Fruit fly (Drosophila melanogaster) whole organism, pupa: ENCODE results near the gene mthl9.

Experiments
- CG10348 ChIP-seq: fragments of 200-800 bp; sonication (Bioruptor generic); IDR thresholded peaks from 2 replicates; pipeline ENCODE4 v1.3.6; 2022; ENCODE audit warnings: missing biosample characterization, missing genetic modification characterization
- CG12605 ChIP-seq: fragments of 200-800 bp; sonication (Bioruptor generic); IDR thresholded peaks from 2 replicates; pipeline ENCODE4 v1.3.6; 2022; ENCODE audit warnings: missing biosample characterization, missing genetic modification characterization
- CG13204 ChIP-seq: fragments of 200-800 bp; sonication (Bioruptor generic); optimal IDR thresholded peaks from 2 replicates; lab custom pipeline; 2018; ENCODE audit warnings: missing biosample characterization, mild to moderate bottlenecking, missing genetic modification characterization, moderate library complexity
- CG14655 ChIP-seq: fragments of 200-800 bp; sonication (Bioruptor generic); optimal IDR thresholded peaks from 3 replicates; lab custom pipeline; 2017; ENCODE audit warnings: mild to moderate bottlenecking, missing biosample characterization, missing genetic modification reagents, missing genetic modification characterization
- CG15710 ChIP-seq: fragments of 200-800 bp; sonication (Bioruptor generic); optimal IDR thresholded peaks from 2 replicates; lab custom pipeline; 2018; ENCODE audit warnings: missing biosample characterization, mild to moderate bottlenecking, missing genetic modification characterization, moderate library complexity
- CG17806 ChIP-seq: fragments of 200-800 bp; sonication (Bioruptor generic); optimal IDR thresholded peaks from 2 replicates; lab custom pipeline; 2018; ENCODE audit warnings: missing biosample characterization, mild to moderate bottlenecking, missing genetic modification characterization, moderate library complexity
- CG32121 ChIP-seq: fragments of 200-800 bp; sonication (Bioruptor generic); IDR thresholded peaks from 2 replicates; pipeline ENCODE4 v1.3.6; 2022; ENCODE audit warnings: missing biosample characterization, missing genetic modification characterization
- CG34367 ChIP-seq: fragments of 200-800 bp; sonication (Bioruptor generic); optimal IDR thresholded peaks from 2 replicates; lab custom pipeline; 2018; ENCODE audit warnings: missing biosample characterization, mild to moderate bottlenecking, missing genetic modification characterization
- CG4496 ChIP-seq: fragments of 200-800 bp; sonication (Bioruptor generic); IDR thresholded peaks from 3 replicates; pipeline ENCODE4 v1.3.6; 2022; ENCODE audit warnings: missing biosample characterization, missing genetic modification characterization
- CG8159 ChIP-seq: fragments of 200-800 bp; sonication (Bioruptor generic); optimal IDR thresholded peaks from 3 replicates; lab custom pipeline; 2018; ENCODE audit warnings: missing biosample characterization, mild to moderate bottlenecking, missing genetic modification characterization, moderate library complexity
- CG8301 ChIP-seq: fragments of 200-800 bp; sonication (Bioruptor generic); optimal IDR thresholded peaks from 2 replicates; lab custom pipeline; 2018; ENCODE audit warnings: missing biosample characterization, mild to moderate bottlenecking, missing genetic modification characterization
- CG9948 ChIP-seq: fragments of 200-800 bp; sonication (Bioruptor generic); optimal IDR thresholded peaks from 2 replicates; lab custom pipeline; 2018; ENCODE audit warnings: missing biosample characterization, mild to moderate bottlenecking, missing genetic modification characterization, moderate library complexity
- D1 ChIP-seq: fragments of 200-800 bp; sonication (Bioruptor generic); optimal IDR thresholded peaks from 2 replicates; lab custom pipeline; 2018; ENCODE audit warnings: missing biosample characterization, mild to moderate bottlenecking, missing genetic modification characterization, moderate library complexity
- EcR ChIP-seq: fragments of 200-800 bp; sonication (Bioruptor generic); optimal IDR thresholded peaks from 3 replicates; lab custom pipeline; 2019; ENCODE audit warnings: missing biosample characterization, missing genetic modification characterization, mild to moderate bottlenecking, moderate library complexity, missing genetic modification reagents
- Ets98B ChIP-seq: fragments of 200-800 bp; sonication (Bioruptor generic); IDR thresholded peaks from 2 replicates; pipeline ENCODE4 v1.3.6; 2022; ENCODE audit warnings: missing biosample characterization, missing genetic modification characterization
- Pif1A ChIP-seq: fragments of 200-800 bp; sonication (Bioruptor generic); optimal IDR thresholded peaks from 3 replicates; lab custom pipeline; 2016; ENCODE audit warnings: missing biosample characterization, missing genetic modification characterization
- Pif1B ChIP-seq: fragments of 200-800 bp; sonication (Bioruptor generic); optimal IDR thresholded peaks from 3 replicates; lab custom pipeline; 2016; ENCODE audit warnings: missing biosample characterization, missing genetic modification characterization
- Snoo ChIP-seq: fragments of 200-800 bp; sonication (Bioruptor generic); optimal IDR thresholded peaks from 3 replicates; lab custom pipeline; 2017; ENCODE audit warnings: missing biosample characterization, mild to moderate bottlenecking, missing genetic modification characterization, inconsistent platforms
- fd96Ca ChIP-seq: fragments of 200-800 bp; sonication (Bioruptor generic); IDR thresholded peaks from 3 replicates; pipeline ENCODE4 v1.3.6; 2022; ENCODE audit warnings: missing biosample characterization, missing genetic modification characterization
- gl ChIP-seq: fragments of 200-800 bp; sonication (Bioruptor generic); optimal IDR thresholded peaks from 2 replicates; lab custom pipeline; 2018; ENCODE audit warnings: missing biosample characterization, mild to moderate bottlenecking, missing genetic modification characterization
- rn ChIP-seq: fragments of 200-800 bp; sonication (Bioruptor generic); IDR thresholded peaks from 2 replicates; pipeline ENCODE4 v1.3.6; 2022; ENCODE audit warnings: missing biosample characterization, missing genetic modification characterization

mthl9 gene

dm6 chr3L:331842-332802 lies at the start of gene mthl9:
Gene mthl9, minus strand, starts transcription at chr3L:332309.
- TF ChIP-seq CG34367 (tag; lab: Kevin White, UChicago): no peak
- no peak for TF ChIP-seq CG17806
- peak; percentile 15; the same call in 1 of the 3 replicates for TF ChIP-seq CG4496 (GFP tag; lab: Robert Waterston, UW)
- peak; percentile 52; the same call in 1 of the 2 replicates for TF ChIP-seq Ets98B

dm6 chr3L:380886-381546 lies 48.9 kb upstream of the mthl9 start:
- TF ChIP-seq CG17806: no peak
- no peak for TF ChIP-seq Pif1B (GFP tag; lab: Kevin White, UChicago)
- no peak for TF ChIP-seq CG10348 (GFP tag; lab: Robert Waterston, UW)
- TF ChIP-seq CG4496 (GFP tag; lab: Robert Waterston, UW): no peak
- no peak for TF ChIP-seq CG8301 (tag; lab: Kevin White, UChicago)
- TF ChIP-seq D1 (tag; lab: Kevin White, UChicago): no peak
- no peak for TF ChIP-seq Pif1A (GFP tag; lab: Kevin White, UChicago)
- TF ChIP-seq Ets98B: no peak
- no peak for TF ChIP-seq CG15710 (tag; lab: Kevin White, UChicago)
- no peak for TF ChIP-seq gl (tag; lab: Kevin White, UChicago)
- TF ChIP-seq CG32121 (GFP tag; lab: Robert Waterston, UW): no peak
- no peak for TF ChIP-seq rn (GFP tag; lab: Robert Waterston, UW)
- TF ChIP-seq CG14655 (GFP tag; lab: Kevin White, UChicago): no peak
- no peak for TF ChIP-seq CG12605 (GFP tag; lab: Robert Waterston, UW)
- no peak for TF ChIP-seq Snoo (tag; lab: Kevin White, UChicago)
- TF ChIP-seq EcR (GFP tag; lab: Kevin White, UChicago): no peak
- TF ChIP-seq CG13204 (GFP tag; lab: Kevin White, UChicago): no peak
- no peak for TF ChIP-seq CG9948 (tag; lab: Kevin White, UChicago)
- TF ChIP-seq, all 21 proteins: peak for 0

dm6 chr3L:378906-379305 lies 46.8 kb upstream of the mthl9 start:
- TF ChIP-seq EcR (GFP tag; lab: Kevin White, UChicago) (no peak), gl (tag; lab: Kevin White, UChicago) (no peak), Pif1B (GFP tag; lab: Kevin White, UChicago) (no peak), CG9948 (tag; lab: Kevin White, UChicago) (no peak), CG8301 (tag; lab: Kevin White, UChicago) (no peak), CG15710 (tag; lab: Kevin White, UChicago) (no peak), CG12605 (GFP tag; lab: Robert Waterston, UW) (no peak), D1 (tag; lab: Kevin White, UChicago) (no peak), CG4496 (GFP tag; lab: Robert Waterston, UW) (no peak), CG32121 (GFP tag; lab: Robert Waterston, UW) (no peak), CG34367 (tag; lab: Kevin White, UChicago) (no peak), fd96Ca (GFP tag; lab: Robert Waterston, UW) (no peak), CG14655 (GFP tag; lab: Kevin White, UChicago) (no peak), Snoo (tag; lab: Kevin White, UChicago) (no peak), CG13204 (GFP tag; lab: Kevin White, UChicago) (no peak), Pif1A (GFP tag; lab: Kevin White, UChicago) (no peak)

dm6 chr3L:378072-378423 lies 45.9 kb upstream of the mthl9 start:
- TF ChIP-seq CG17806 (no peak), CG9948 (tag; lab: Kevin White, UChicago) (no peak), CG8159 (no peak), CG4496 (GFP tag; lab: Robert Waterston, UW) (no peak), Ets98B (no peak), CG8301 (tag; lab: Kevin White, UChicago) (no peak), Pif1A (GFP tag; lab: Kevin White, UChicago) (no peak), rn (GFP tag; lab: Robert Waterston, UW) (no peak), CG14655 (GFP tag; lab: Kevin White, UChicago) (no peak), Snoo (tag; lab: Kevin White, UChicago) (no peak), gl (tag; lab: Kevin White, UChicago) (no peak), fd96Ca (GFP tag; lab: Robert Waterston, UW) (no peak), D1 (tag; lab: Kevin White, UChicago) (no peak), CG10348 (GFP tag; lab: Robert Waterston, UW) (no peak), EcR (GFP tag; lab: Kevin White, UChicago) (no peak)
